Worm (Caenorhabditis elegans): ENCODE measurements around the gene scvp-1.

The scvp-1 gene

ce11 chrV:10894601-10895000 is 36.5 kb downstream of the scvp-1 start, which contains the start of the genes F32D8.14 and F32D8.5:
Gene F32D8.14 (minus strand): TSS chrV:10894788.
Gene F32D8.5 (plus strand): TSS chrV:10894800.
- no peak for TF ChIP-seq ceh-13 (GFP tag; optimal IDR thresholded peaks at IDR 0.05)
- TF ChIP-seq scrt-1 (GFP tag; IDR thresholded peaks at IDR 0.05): no peak
- TF ChIP-seq F13C5.2 (tag; optimal IDR thresholded peaks at IDR 0.05): peak; percentile 19
- no peak for TF ChIP-seq B0310.2 (tag; optimal IDR thresholded peaks at IDR 0.05)
- TF ChIP-seq ceh-36 (tag; optimal IDR thresholded peaks at IDR 0.05): no peak
- TF ChIP-seq sea-1 (GFP tag; conservative IDR thresholded peaks at IDR 0.05): no peak
- peak; percentile 69 for TF ChIP-seq tbx-37 (GFP tag; conservative IDR thresholded peaks at IDR 0.05)
- TF ChIP-seq hmg-4 (GFP tag; optimal IDR thresholded peaks at IDR 0.05): no peak
- TF ChIP-seq tbx-11 (GFP tag; IDR thresholded peaks at IDR 0.05): no peak
- TF ChIP-seq hmbx-1 (tag; optimal IDR thresholded peaks at IDR 0.05): no peak
- no peak for TF ChIP-seq aly-1 (tag; optimal IDR thresholded peaks at IDR 0.05)
- TF ChIP-seq flt-1 (GFP tag; IDR thresholded peaks at IDR 0.05): no peak; the same call in 1 of the 2 replicates
- no peak for TF ChIP-seq ets-7 (tag; optimal IDR thresholded peaks at IDR 0.05)
- peak; percentile 28; the same call in 1 of the 2 replicates for TF ChIP-seq pes-1 (GFP tag; IDR thresholded peaks at IDR 0.05)
- no peak for TF ChIP-seq ama-1 (optimal IDR thresholded peaks at IDR 0.05)
- no peak for TF ChIP-seq hnd-1 (tag; optimal IDR thresholded peaks at IDR 0.05)
- TF ChIP-seq tra-4 (tag; optimal IDR thresholded peaks at IDR 0.05): no peak

- TF ChIP-seq tbx-37 (GFP tag; conservative IDR thresholded peaks at IDR 0.05) (no peak), aly-1 (tag; optimal IDR thresholded peaks at IDR 0.05) (no peak), sea-1 (GFP tag; conservative IDR thresholded peaks at IDR 0.05) (no peak), ceh-36 (tag; optimal IDR thresholded peaks at IDR 0.05) (no peak), tra-4 (tag; optimal IDR thresholded peaks at IDR 0.05) (no peak), flt-1 (GFP tag; IDR thresholded peaks at IDR 0.05) (no peak), ets-7 (tag; optimal IDR thresholded peaks at IDR 0.05) (no peak), B0310.2 (tag; optimal IDR thresholded peaks at IDR 0.05) (no peak), ceh-13 (GFP tag; optimal IDR thresholded peaks at IDR 0.05) (no peak), hmg-4 (GFP tag; optimal IDR thresholded peaks at IDR 0.05) (no peak), pes-1 (GFP tag; IDR thresholded peaks at IDR 0.05) (no peak), tbx-11 (GFP tag; IDR thresholded peaks at IDR 0.05) (no peak), hnd-1 (tag; optimal IDR thresholded peaks at IDR 0.05) (no peak), F13C5.2 (tag; optimal IDR thresholded peaks at IDR 0.05) (no peak), scrt-1 (GFP tag; IDR thresholded peaks at IDR 0.05) (no peak), ama-1 (optimal IDR thresholded peaks at IDR 0.05) (no peak), hmbx-1 (tag; optimal IDR thresholded peaks at IDR 0.05) (no peak)
These were observed 37.5 kb downstream of the scvp-1 start, which contains the start of gene F32D8.4 for ce11 chrV:10893510-10894128. Gene F32D8.4 (minus strand): TSS chrV:10893560.

DNA sequence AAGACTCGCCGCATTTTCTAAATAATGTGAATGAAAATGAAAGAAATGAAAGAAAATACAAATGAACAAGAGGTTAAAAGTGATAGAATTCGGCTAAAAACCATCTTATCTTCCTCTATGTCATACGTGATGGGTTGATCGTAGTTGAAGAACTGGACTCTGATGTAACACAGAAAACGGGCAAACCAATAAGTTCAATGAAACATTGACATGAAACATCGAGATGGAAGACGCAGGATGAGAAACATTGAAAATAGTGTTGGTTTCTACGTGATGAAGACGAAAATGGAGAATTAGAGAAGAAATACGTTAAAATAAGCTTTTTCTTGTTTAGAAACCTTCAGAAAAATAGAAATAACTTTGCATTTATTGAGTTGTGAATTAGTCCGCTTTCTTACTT is 40.1 kb downstream of the scvp-1 start, which contains the start of gene F32D8.12:
TSS of gene F32D8.12 (minus strand) at position 48 of the 400 bp plus-strand sequence.
- TF ChIP-seq ceh-13 (GFP tag; optimal IDR thresholded peaks at IDR 0.05): no peak
- TF ChIP-seq aly-1 (tag; optimal IDR thresholded peaks at IDR 0.05): no peak
- TF ChIP-seq ceh-36 (tag; optimal IDR thresholded peaks at IDR 0.05): no peak
- no peak for TF ChIP-seq scrt-1 (GFP tag; IDR thresholded peaks at IDR 0.05)
- TF ChIP-seq flt-1 (GFP tag; IDR thresholded peaks at IDR 0.05): no peak
- TF ChIP-seq B0310.2 (tag; optimal IDR thresholded peaks at IDR 0.05): no peak
- no peak for TF ChIP-seq F13C5.2 (tag; optimal IDR thresholded peaks at IDR 0.05)
- TF ChIP-seq sea-1 (GFP tag; conservative IDR thresholded peaks at IDR 0.05): no peak
- TF ChIP-seq hmg-4 (GFP tag; optimal IDR thresholded peaks at IDR 0.05): no peak
- TF ChIP-seq hmbx-1 (tag; optimal IDR thresholded peaks at IDR 0.05): no peak
- TF ChIP-seq ets-7 (tag; optimal IDR thresholded peaks at IDR 0.05): no peak
- TF ChIP-seq ama-1 (optimal IDR thresholded peaks at IDR 0.05): no peak
- no peak for TF ChIP-seq tbx-11 (GFP tag; IDR thresholded peaks at IDR 0.05)
- TF ChIP-seq hnd-1 (tag; optimal IDR thresholded peaks at IDR 0.05): no peak
- TF ChIP-seq tbx-37 (GFP tag; conservative IDR thresholded peaks at IDR 0.05): no peak

DNA sequence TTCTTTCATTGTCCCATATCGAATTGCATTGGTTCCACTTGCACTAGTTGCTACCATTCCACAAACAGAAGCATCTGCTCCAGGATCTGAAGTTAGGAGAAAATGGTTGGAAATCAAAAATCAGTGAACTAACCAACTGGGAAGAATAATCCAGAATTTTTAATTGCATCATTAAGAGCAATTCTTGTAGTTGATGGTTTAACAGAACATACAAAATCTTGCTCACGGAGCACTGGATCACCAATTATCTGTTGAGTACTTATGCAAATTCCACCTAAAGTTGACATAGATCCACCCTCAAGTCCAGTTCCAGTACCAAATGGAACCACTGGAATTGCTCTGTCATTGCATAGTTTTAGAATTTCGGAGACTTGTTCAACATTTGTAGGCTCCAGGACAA is 41.3 kb downstream of the scvp-1 start:
- TF ChIP-seq sea-1 (GFP tag; conservative IDR thresholded peaks at IDR 0.05) (no peak), aly-1 (tag; optimal IDR thresholded peaks at IDR 0.05) (no peak), scrt-1 (GFP tag; IDR thresholded peaks at IDR 0.05) (no peak), hmbx-1 (tag; optimal IDR thresholded peaks at IDR 0.05) (no peak), ets-7 (tag; optimal IDR thresholded peaks at IDR 0.05) (no peak), hmg-4 (GFP tag; optimal IDR thresholded peaks at IDR 0.05) (no peak), pes-1 (GFP tag; IDR thresholded peaks at IDR 0.05) (no peak), hnd-1 (tag; optimal IDR thresholded peaks at IDR 0.05) (no peak), ceh-13 (GFP tag; optimal IDR thresholded peaks at IDR 0.05) (no peak), B0310.2 (tag; optimal IDR thresholded peaks at IDR 0.05) (no peak), tbx-11 (GFP tag; IDR thresholded peaks at IDR 0.05) (no peak), tra-4 (tag; optimal IDR thresholded peaks at IDR 0.05) (no peak), tbx-37 (GFP tag; conservative IDR thresholded peaks at IDR 0.05) (no peak)

- TF ChIP-seq tbx-11 (GFP tag; IDR thresholded peaks at IDR 0.05): no peak
- TF ChIP-seq aly-1 (tag; optimal IDR thresholded peaks at IDR 0.05): no peak
- TF ChIP-seq sea-1 (GFP tag; conservative IDR thresholded peaks at IDR 0.05): no peak
- no peak for TF ChIP-seq ets-7 (tag; optimal IDR thresholded peaks at IDR 0.05)
- no peak for TF ChIP-seq F13C5.2 (tag; optimal IDR thresholded peaks at IDR 0.05)
- no peak for TF ChIP-seq tra-4 (tag; optimal IDR thresholded peaks at IDR 0.05)
- no peak for TF ChIP-seq scrt-1 (GFP tag; IDR thresholded peaks at IDR 0.05)
- TF ChIP-seq B0310.2 (tag; optimal IDR thresholded peaks at IDR 0.05): no peak
- no peak for TF ChIP-seq pes-1 (GFP tag; IDR thresholded peaks at IDR 0.05)
- TF ChIP-seq ceh-36 (tag; optimal IDR thresholded peaks at IDR 0.05): no peak
- TF ChIP-seq tbx-37 (GFP tag; conservative IDR thresholded peaks at IDR 0.05): no peak
These were observed 42.1 kb downstream of the scvp-1 start, which contains the start of gene F32D8.11 for ce11 chrV:10889036-10889435. Gene F32D8.11 (minus strand): TSS chrV:10889136.

DNA sequence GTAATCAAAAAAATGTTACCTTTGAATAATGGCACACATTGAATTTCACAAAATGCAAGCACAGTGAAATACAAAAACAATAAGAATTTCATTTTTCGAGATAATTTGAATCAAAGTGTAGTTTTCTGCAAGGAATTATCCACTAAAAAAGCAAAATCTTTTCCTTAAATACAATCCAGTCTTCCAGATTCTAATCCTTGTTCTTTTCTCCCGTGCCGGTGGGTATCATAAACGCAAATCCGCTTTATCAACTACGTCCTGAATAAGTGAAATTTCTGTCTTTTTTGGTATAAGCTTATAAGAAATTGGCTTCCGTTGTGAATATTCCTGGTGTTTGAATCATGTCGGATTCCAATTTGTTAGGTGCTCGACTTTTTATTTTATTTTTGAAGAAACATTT is 42.9 kb downstream of the scvp-1 start:
- TF ChIP-seq tbx-37 (GFP tag; conservative IDR thresholded peaks at IDR 0.05): no peak
- no peak for TF ChIP-seq ceh-13 (GFP tag; optimal IDR thresholded peaks at IDR 0.05)
- no peak for TF ChIP-seq tra-4 (tag; optimal IDR thresholded peaks at IDR 0.05)
- no peak for TF ChIP-seq tbx-11 (GFP tag; IDR thresholded peaks at IDR 0.05)
- TF ChIP-seq B0310.2 (tag; optimal IDR thresholded peaks at IDR 0.05): no peak
- TF ChIP-seq flt-1 (GFP tag; IDR thresholded peaks at IDR 0.05): no peak
- no peak for TF ChIP-seq hnd-1 (tag; optimal IDR thresholded peaks at IDR 0.05)
- TF ChIP-seq ets-7 (tag; optimal IDR thresholded peaks at IDR 0.05): no peak
- no peak for TF ChIP-seq hmg-4 (GFP tag; optimal IDR thresholded peaks at IDR 0.05)
- no peak for TF ChIP-seq ama-1 (optimal IDR thresholded peaks at IDR 0.05)
- TF ChIP-seq hmbx-1 (tag; optimal IDR thresholded peaks at IDR 0.05): no peak
- TF ChIP-seq scrt-1 (GFP tag; IDR thresholded peaks at IDR 0.05): no peak
- TF ChIP-seq aly-1 (tag; optimal IDR thresholded peaks at IDR 0.05): no peak
- TF ChIP-seq F13C5.2 (tag; optimal IDR thresholded peaks at IDR 0.05): no peak

Measured in whole organism, early embryonic.